Fruit fly (Drosophila melanogaster) whole organism, embryonic: ENCODE measurements around the gene Pvf2.

Experiments
- Blimp-1 ChIP-seq: fragments of 200-800 bp; sonication (Bioruptor generic); optimal IDR thresholded peaks from 3 replicates; lab custom pipeline; 2018; ENCODE audit warnings: missing biosample characterization, missing genetic modification characterization, mild to moderate bottlenecking, moderate library complexity, missing genetic modification reagents
- CG10431 ChIP-seq: fragments of 200-800 bp; sonication (Bioruptor generic); optimal IDR thresholded peaks from 3 replicates; lab custom pipeline; 2018; ENCODE audit warnings: missing biosample characterization, mild to moderate bottlenecking, missing genetic modification characterization
- CG10565 ChIP-seq: fragments of 200-800 bp; sonication (Bioruptor generic); optimal IDR thresholded peaks from 3 replicates; lab custom pipeline; 2016; ENCODE audit warnings: missing biosample characterization, mild to moderate bottlenecking, missing genetic modification characterization
- CG10959 ChIP-seq: fragments of 200-800 bp; sonication (Bioruptor generic); IDR thresholded peaks from 2 replicates; pipeline ENCODE4 v1.3.6; 2022; ENCODE audit warnings: missing biosample characterization, missing genetic modification characterization
- CG10979 ChIP-seq: fragments of 200-800 bp; sonication (Bioruptor generic); optimal IDR thresholded peaks from 2 replicates; lab custom pipeline; 2018; ENCODE audit warnings: missing biosample characterization, mild to moderate bottlenecking, missing genetic modification characterization, moderate library complexity
- CG12744 ChIP-seq: fragments of 200-800 bp; sonication (Bioruptor generic); optimal IDR thresholded peaks from 2 replicates; lab custom pipeline; 2016; ENCODE audit warnings: missing biosample characterization, missing genetic modification characterization
- CG13123 ChIP-seq: fragments of 200-800 bp; sonication (Bioruptor generic); optimal IDR thresholded peaks from 2 replicates; lab custom pipeline; 2016; ENCODE audit warnings: missing biosample characterization, missing genetic modification characterization
- CG16813 ChIP-seq: fragments of 200-800 bp; sonication (Bioruptor generic); IDR thresholded peaks from 3 replicates; pipeline ENCODE4 v1.3.6; 2022; ENCODE audit warnings: missing biosample characterization, missing genetic modification characterization; ENCODE audit not compliant: partially characterized antibody
- CG1792 ChIP-seq: fragments of 200-800 bp; sonication (Bioruptor generic); optimal IDR thresholded peaks from 2 replicates; lab custom pipeline; 2016; ENCODE audit warnings: missing biosample characterization, missing genetic modification characterization
- CG3065 ChIP-seq: fragments of 200-800 bp; sonication (Bioruptor generic); optimal IDR thresholded peaks from 2 replicates; lab custom pipeline; 2016; ENCODE audit warnings: missing biosample characterization, missing genetic modification characterization
- CG32772 ChIP-seq: fragments of 200-800 bp; sonication (Bioruptor generic); IDR thresholded peaks from 2 replicates; pipeline ENCODE4 v1.3.6; 2022; ENCODE audit warnings: missing biosample characterization, missing genetic modification characterization
- CG33557 ChIP-seq: fragments of 200-800 bp; sonication (Bioruptor generic); optimal IDR thresholded peaks from 2 replicates; lab custom pipeline; 2019; ENCODE audit warnings: missing biosample characterization, mild to moderate bottlenecking, missing genetic modification characterization, moderate library complexity
- CG4328 ChIP-seq: fragments of 200-800 bp; sonication (Bioruptor generic); optimal IDR thresholded peaks from 3 replicates; lab custom pipeline; 2017; ENCODE audit warnings: missing biosample characterization, missing genetic modification reagents, missing genetic modification characterization
- CG6654 ChIP-seq: fragments of 200-800 bp; sonication (Bioruptor generic); optimal IDR thresholded peaks from 2 replicates; lab custom pipeline; 2017; ENCODE audit warnings: missing biosample characterization, mild to moderate bottlenecking, missing genetic modification characterization
- CG6813 ChIP-seq: fragments of 200-800 bp; sonication (Bioruptor generic); optimal IDR thresholded peaks from 2 replicates; lab custom pipeline; 2017; ENCODE audit warnings: missing biosample characterization, missing genetic modification characterization, mild to moderate bottlenecking, moderate library complexity, missing genetic modification reagents
- CG7786 ChIP-seq: fragments of 200-800 bp; sonication (Bioruptor generic); optimal IDR thresholded peaks from 2 replicates; lab custom pipeline; 2016; ENCODE audit warnings: missing biosample characterization, missing genetic modification characterization
- CG8281 ChIP-seq: fragments of 200-800 bp; sonication (Bioruptor generic); optimal IDR thresholded peaks from 2 replicates; lab custom pipeline; 2018; ENCODE audit warnings: missing biosample characterization, mild to moderate bottlenecking, missing genetic modification characterization, moderate library complexity
- CG9215 ChIP-seq: fragments of 200-800 bp; sonication (Bioruptor generic); IDR thresholded peaks from 2 replicates; pipeline ENCODE4 v1.3.6; 2022; ENCODE audit warnings: missing biosample characterization, missing genetic modification characterization
- Chrac-16 ChIP-seq: fragments of 200-800 bp; sonication (Bioruptor generic); optimal IDR thresholded peaks from 3 replicates; lab custom pipeline; 2016; ENCODE audit warnings: missing biosample characterization, missing genetic modification characterization
- Dip3 ChIP-seq: fragments of 200-800 bp; sonication (Bioruptor generic); optimal IDR thresholded peaks from 3 replicates; lab custom pipeline; 2016; ENCODE audit warnings: missing biosample characterization, missing genetic modification characterization
- Doc3 ChIP-seq: fragments of 200-800 bp; sonication (Bioruptor generic); IDR thresholded peaks from 3 replicates; pipeline ENCODE4 v1.3.6; 2022; ENCODE audit warnings: missing biosample characterization, missing genetic modification characterization; ENCODE audit not compliant: partially characterized antibody
- Eip74EF ChIP-seq, 2 experiments: fragments of 200-800 bp in 1 of 2; fragments of >200 bp in 1 of 2; sonication (Bioruptor generic) in 1 of 2; optimal IDR thresholded peaks; 2 replicates each; lab custom pipeline; 2017 to 2019; ENCODE audit warnings: missing biosample characterization in 2 of 2, missing genetic modification characterization in 2 of 2, mild to moderate bottlenecking in 1 of 2, moderate library complexity in 1 of 2
- Ets65A ChIP-seq: fragments of 200-800 bp; sonication (Bioruptor generic); peaks from one replicate; lab custom pipeline; 2016; ENCODE audit warnings: missing biosample characterization, missing genetic modification characterization
- HLH3B ChIP-seq: fragments of 200-800 bp; sonication (Bioruptor generic); IDR thresholded peaks from 2 replicates; pipeline ENCODE4 v1.3.6; 2022; ENCODE audit warnings: missing biosample characterization, missing genetic modification characterization
- Hmx ChIP-seq: fragments of 200-800 bp; sonication (Bioruptor generic); optimal IDR thresholded peaks from 2 replicates; lab custom pipeline; 2016; ENCODE audit warnings: missing biosample characterization, missing genetic modification characterization
- Kr ChIP-seq: fragments of 200-800 bp; sonication (Bioruptor generic); optimal IDR thresholded peaks from 2 replicates; lab custom pipeline; 2017; ENCODE audit warnings: missing biosample characterization, mild to moderate bottlenecking, missing genetic modification characterization
- Lpt ChIP-seq: fragments of >200 bp; optimal IDR thresholded peaks from 2 replicates; lab custom pipeline; 2018; ENCODE audit warnings: missing biosample characterization, missing genetic modification characterization
- Mad ChIP-seq: fragments of 200-800 bp; sonication (Bioruptor generic); optimal IDR thresholded peaks from 2 replicates; lab custom pipeline; 2016; ENCODE audit warnings: missing biosample characterization, missing genetic modification characterization
- Med ChIP-seq: fragments of 200-800 bp; sonication (Bioruptor generic); peaks from one replicate; lab custom pipeline; 2016; ENCODE audit warnings: missing biosample characterization, missing genetic modification characterization, mild to moderate bottlenecking, inconsistent platforms, moderate library complexity
- Nf-YC ChIP-seq: fragments of 200-800 bp; optimal IDR thresholded peaks from 3 replicates; lab custom pipeline; 2019; ENCODE audit warnings: missing biosample characterization, mild to moderate bottlenecking, missing genetic modification characterization, moderate library complexity
- Oli ChIP-seq: fragments of 200-800 bp; sonication (Bioruptor generic); optimal IDR thresholded peaks from 2 replicates; lab custom pipeline; 2018; ENCODE audit warnings: missing biosample characterization, mild to moderate bottlenecking, missing genetic modification characterization, moderate library complexity
- Stat92E ChIP-seq, 3 experiments: fragments of >200 bp in 2 of 3; fragments of 200-800 bp in 1 of 3; sonication (Bioruptor generic) in 1 of 3; optimal IDR thresholded peaks; 2 replicates each; lab custom pipeline; 2017 to 2019; ENCODE audit warnings: missing biosample characterization in 3 of 3, missing genetic modification characterization in 3 of 3, mild to moderate bottlenecking in 1 of 3, moderate library complexity in 1 of 3
- Tbp ChIP-seq: fragments of >200 bp; optimal IDR thresholded peaks from 2 replicates; lab custom pipeline; 2018; ENCODE audit warnings: missing biosample characterization, missing genetic modification characterization
- Usf ChIP-seq: fragments of 200-800 bp; sonication (Bioruptor generic); optimal IDR thresholded peaks from 2 replicates; lab custom pipeline; 2017; ENCODE audit warnings: missing genotype, missing biosample characterization, missing genetic modification characterization
- Xrp1 ChIP-seq: fragments of 200-800 bp; sonication (Bioruptor generic); IDR thresholded peaks from 2 replicates; pipeline ENCODE4 v1.3.6; 2022; ENCODE audit warnings: missing biosample characterization, missing genetic modification characterization
- ase ChIP-seq: fragments of 200-800 bp; sonication (Bioruptor generic); IDR thresholded peaks from 3 replicates; pipeline ENCODE4 v1.3.6; 2022; ENCODE audit warnings: missing biosample characterization, missing genetic modification characterization
- az2 ChIP-seq: fragments of 200-800 bp; sonication (Bioruptor generic); optimal IDR thresholded peaks from 3 replicates; lab custom pipeline; 2016; ENCODE audit warnings: missing biosample characterization, missing genetic modification characterization
- bcd ChIP-seq: fragments of 200-800 bp; sonication (Bioruptor generic); optimal IDR thresholded peaks from 2 replicates; lab custom pipeline; 2017; ENCODE audit warnings: missing biosample characterization, mild to moderate bottlenecking, missing genetic modification characterization
- br ChIP-seq: fragments of >200 bp; optimal IDR thresholded peaks from 2 replicates; lab custom pipeline; 2017
- exex ChIP-seq: fragments of 200-800 bp; sonication (Bioruptor generic); optimal IDR thresholded peaks from 4 replicates; lab custom pipeline; 2018; ENCODE audit warnings: missing biosample characterization, mild to moderate bottlenecking, missing genetic modification characterization, moderate library complexity
- ftz-f1 ChIP-seq: fragments of 200-800 bp; sonication (Bioruptor generic); optimal IDR thresholded peaks from 2 replicates; lab custom pipeline; 2016; ENCODE audit warnings: missing biosample characterization, missing genetic modification characterization
- gsb-n ChIP-seq: fragments of 200-800 bp; sonication (Bioruptor generic); optimal IDR thresholded peaks from 3 replicates; lab custom pipeline; 2018; ENCODE audit warnings: missing biosample characterization, mild to moderate bottlenecking, missing genetic modification characterization
- luna ChIP-seq: fragments of 200-800 bp; sonication (Bioruptor generic); optimal IDR thresholded peaks from 2 replicates; lab custom pipeline; 2016; ENCODE audit warnings: missing biosample characterization, missing genetic modification characterization
- maf-S ChIP-seq: fragments of 200-800 bp; sonication (Bioruptor generic); optimal IDR thresholded peaks from 2 replicates; lab custom pipeline; 2016; ENCODE audit warnings: missing biosample characterization, missing genetic modification characterization
- p53 ChIP-seq: fragments of 200-800 bp; sonication (Bioruptor generic); optimal IDR thresholded peaks from 2 replicates; lab custom pipeline; 2016; ENCODE audit warnings: missing biosample characterization, missing genetic modification characterization
- pum ChIP-seq: fragments of 200-800 bp; sonication (Bioruptor generic); optimal IDR thresholded peaks from 2 replicates; lab custom pipeline; 2016; ENCODE audit warnings: missing biosample characterization, missing genetic modification characterization
- rib ChIP-seq: fragments of 200-800 bp; sonication (Bioruptor generic); IDR thresholded peaks from 2 replicates; pipeline ENCODE4 v1.3.6; 2022; ENCODE audit warnings: missing biosample characterization, missing genetic modification characterization
- slbo ChIP-seq: fragments of 200-800 bp; sonication (Bioruptor generic); IDR thresholded peaks from 2 replicates; pipeline ENCODE4 v1.3.6; 2022; ENCODE audit warnings: missing biosample characterization, missing genetic modification characterization
- tin ChIP-seq: fragments of 200-800 bp; sonication (Bioruptor generic); optimal IDR thresholded peaks from 3 replicates; lab custom pipeline; 2016; ENCODE audit warnings: missing biosample characterization, missing genetic modification characterization
- tll ChIP-seq, 2 experiments: fragments of 200-800 bp in 1 of 2; fragments of >200 bp in 1 of 2; sonication (Bioruptor generic) in 1 of 2; optimal IDR thresholded peaks; 2 replicates each; lab custom pipeline; 2017 to 2019; ENCODE audit warnings: missing biosample characterization in 2 of 2, missing genetic modification characterization in 2 of 2, mild to moderate bottlenecking in 1 of 2, moderate library complexity in 1 of 2

The Pvf2 gene

DNA sequence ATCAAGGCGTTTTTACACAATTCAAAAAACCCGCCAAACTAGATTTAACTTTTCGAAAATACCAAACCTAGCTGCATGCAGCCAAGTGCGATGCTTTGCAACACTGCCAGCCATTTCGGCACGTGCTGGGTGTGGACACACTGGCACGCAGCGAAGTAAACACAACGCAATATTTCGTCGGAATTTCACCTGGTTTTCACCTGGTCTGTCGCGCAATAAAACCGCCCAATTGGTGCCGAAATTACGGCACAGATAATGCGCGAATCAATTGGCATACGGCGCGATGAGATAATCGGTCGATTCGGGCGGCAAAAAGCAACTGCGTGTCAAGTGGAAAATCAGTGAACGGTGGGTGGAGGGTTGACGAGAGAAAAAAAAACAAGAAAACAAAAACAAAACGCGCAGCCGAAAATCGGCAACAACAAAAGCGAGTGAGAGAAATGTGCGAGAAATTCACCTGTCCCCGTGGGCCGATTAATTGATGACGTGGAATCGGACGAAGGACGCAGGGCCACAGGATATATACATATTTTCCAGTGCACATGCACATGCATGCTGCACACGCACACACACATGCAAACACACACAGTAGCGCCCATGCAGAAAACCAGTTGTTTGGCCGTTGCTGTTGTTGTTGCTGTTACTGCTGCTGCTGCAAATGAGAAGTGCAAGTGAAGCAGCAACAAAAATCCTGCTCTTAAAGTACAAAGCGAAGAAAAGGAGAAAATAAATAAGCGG is 28.1 kb downstream of the Pvf2 start, which contains the start of gene Mnn1 (continued):
- peak in 1 of 3 experiments; percentile 96 for TF ChIP-seq Stat92E (GFP tag; optimal IDR thresholded peaks at IDR 0.05; lab: Kevin White, UChicago)
- peak; percentile 4 for TF ChIP-seq Mad (GFP tag; lab: Kevin White, UChicago)
- peak; percentile 26; the same call in 1 of the 2 replicates for TF ChIP-seq Xrp1 (GFP tag; lab: Robert Waterston, UW)
- peak; percentile 13 for TF ChIP-seq tin
- TF ChIP-seq CG9215 (GFP tag; lab: Robert Waterston, UW) = no peak
- TF ChIP-seq tll (GFP tag; optimal IDR thresholded peaks at IDR 0.05; lab: Kevin White, UChicago) = peak in 1 of 2 experiments; percentile 49
- no peak for TF ChIP-seq Lpt
- TF ChIP-seq pum (GFP tag; lab: Kevin White, UChicago) = peak; percentile 19
- TF ChIP-seq ftz-f1 (GFP tag; lab: Kevin White, UChicago) = peak; percentile 64
- peak; percentile 96 for TF ChIP-seq Med (GFP tag; lab: Kevin White, UChicago)
- no peak for TF ChIP-seq Hmx (GFP tag; lab: Kevin White, UChicago)
- no peak for TF ChIP-seq CG10565 (GFP tag; lab: Kevin White, UChicago)
- TF ChIP-seq bcd (GFP tag; lab: Kevin White, UChicago) = no peak
- TF ChIP-seq CG10959 (GFP tag; lab: Robert Waterston, UW) = no peak
- TF ChIP-seq CG33557 = peak; percentile 11
- TF ChIP-seq Usf = no peak
- TF ChIP-seq Blimp-1 (GFP tag; lab: Kevin White, UChicago) = no peak
- no peak for TF ChIP-seq CG8281 (tag; lab: Kevin White, UChicago)
- no peak for TF ChIP-seq CG12744
- no peak for TF ChIP-seq Eip74EF (GFP tag; optimal IDR thresholded peaks at IDR 0.05; lab: Kevin White, UChicago)
- no peak for TF ChIP-seq CG13123
- peak; percentile 58 for TF ChIP-seq CG7786 (GFP tag; lab: Kevin White, UChicago)
- TF ChIP-seq Kr (GFP tag; lab: Kevin White, UChicago) = no peak
- 0 out of 2 replicates have a peak, but pooled peaks have one; percentile 11 for TF ChIP-seq HLH3B (GFP tag; lab: Robert Waterston, UW)
- TF ChIP-seq Ets65A (GFP tag; lab: Kevin White, UChicago) = peak; percentile 91
- TF ChIP-seq CG32772 (GFP tag; lab: Robert Waterston, UW) = peak; percentile 56; the same call in 1 of the 2 replicates
- no peak for TF ChIP-seq br (lab: Kevin White, UChicago)
- peak; percentile 31 for TF ChIP-seq az2 (GFP tag; lab: Kevin White, UChicago)
- TF ChIP-seq CG10979 = peak; percentile 32
- TF ChIP-seq Doc3 (GFP tag; lab: Robert Waterston, UW) = no peak
- peak; percentile 14 for TF ChIP-seq maf-S (GFP tag; lab: Kevin White, UChicago)
- peak; percentile 21; the same call in 2 of the 3 replicates for TF ChIP-seq CG16813
- no peak for TF ChIP-seq exex (tag; lab: Kevin White, UChicago)
- TF ChIP-seq Dip3 = peak; percentile 40
- TF ChIP-seq ase (GFP tag; lab: Robert Waterston, UW) = no peak
- no peak for TF ChIP-seq gsb-n (tag; lab: Kevin White, UChicago)
- no peak for TF ChIP-seq CG6813 (GFP tag; lab: Kevin White, UChicago)
- peak; percentile 3 for TF ChIP-seq CG3065 (GFP tag; lab: Kevin White, UChicago)
- TF ChIP-seq slbo (GFP tag; lab: Robert Waterston, UW) = peak; percentile 56
- no peak for TF ChIP-seq Oli (tag; lab: Kevin White, UChicago)
- no peak for TF ChIP-seq Nf-YC (tag; lab: Kevin White, UChicago)
- no peak for TF ChIP-seq CG1792 (GFP tag; lab: Kevin White, UChicago)
- TF ChIP-seq Tbp (GFP tag; lab: Kevin White, UChicago) = no peak
- TF ChIP-seq CG6654 (GFP tag; lab: Kevin White, UChicago) = no peak
- peak; percentile 40; the same call in 1 of the 2 replicates for TF ChIP-seq rib (GFP tag; lab: Robert Waterston, UW)
- no peak for TF ChIP-seq CG4328 (GFP tag; lab: Kevin White, UChicago)
- no peak for TF ChIP-seq CG10431 (GFP tag; lab: Kevin White, UChicago)
- TF ChIP-seq Chrac-16 (GFP tag; lab: Kevin White, UChicago) = peak; percentile 23
- TF ChIP-seq p53 (GFP tag; lab: Kevin White, UChicago) = peak; percentile 84
- no peak for TF ChIP-seq luna
